Worm (Caenorhabditis elegans) whole organism, mixed stage, embryonic: ENCODE data around the gene K09E4.4.

Experiments used
- bed-3 ChIP-seq: fragments of 200-800 bp; sonication (Bioruptor generic); optimal IDR thresholded peaks from 3 replicates; lab custom pipeline; 2018; ENCODE audit warnings: mild to moderate bottlenecking, missing genetic modification characterization, moderate library complexity, missing compliant biosample characterization
- elt-3 ChIP-seq: fragments of 150-350 bp; optimal IDR thresholded peaks from 2 replicates; lab custom pipeline; 2014; ENCODE audit warnings: missing biosample characterization, missing genetic modification characterization
- nhr-237 ChIP-seq: fragments of 150-350 bp; optimal IDR thresholded peaks from 2 replicates; lab custom pipeline; 2014; ENCODE audit warnings: missing biosample characterization, missing genetic modification characterization
- nhr-28 ChIP-seq: fragments of 150-350 bp; optimal IDR thresholded peaks from 2 replicates; lab custom pipeline; 2014; ENCODE audit warnings: missing biosample characterization, missing genetic modification characterization
- ztf-11 ChIP-seq: fragments of 150-350 bp; optimal IDR thresholded peaks from 2 replicates; lab custom pipeline; 2014; ENCODE audit warnings: missing biosample characterization, missing genetic modification characterization

DNA sequence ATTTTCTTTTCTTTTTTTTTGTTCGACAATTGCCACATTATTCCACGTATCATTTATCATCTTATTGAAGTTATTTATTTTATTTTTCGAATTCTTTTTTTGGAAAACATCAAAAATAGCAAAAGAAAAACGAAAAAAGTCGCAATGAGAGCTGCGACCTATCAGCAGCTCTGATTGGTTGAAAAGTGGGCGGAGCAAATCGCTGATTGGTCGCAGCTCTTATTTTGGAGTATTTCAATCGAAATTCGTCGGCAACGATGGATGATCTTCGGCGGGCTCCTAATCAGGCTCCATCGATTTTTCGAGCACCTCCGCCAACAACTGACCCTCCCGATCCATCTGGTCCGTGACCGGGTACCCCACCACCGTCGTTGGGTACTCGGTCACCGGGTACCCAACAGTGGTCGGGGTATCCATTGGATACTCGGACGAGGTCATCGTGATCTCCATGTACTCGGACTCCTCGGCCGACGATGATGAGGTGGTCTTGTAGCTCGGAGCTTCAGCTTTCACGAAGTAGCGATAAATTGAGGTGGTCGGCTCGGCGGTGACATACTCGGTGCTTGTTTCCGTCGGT, 32.1 kb downstream of the K09E4.4 start:
- no peak for TF ChIP-seq nhr-237 (tag; lab: Kevin White, UChicago)
- no peak for TF ChIP-seq ztf-11 (tag; lab: Kevin White, UChicago)
- TF ChIP-seq nhr-28 (tag; lab: Kevin White, UChicago), result no peak
- no peak for TF ChIP-seq elt-3 (tag; lab: Kevin White, UChicago)
- no peak for TF ChIP-seq bed-3 (GFP tag; lab: Kevin White, UChicago)
